Worm (Caenorhabditis elegans): ENCODE data around the gene F32D8.5.

F32D8.5 gene

ce11 chrV:10858340-10858739 lies 36.3 kb upstream of the F32D8.5 start (continued):
- TF ChIP-seq dsc-1 (tag; optimal IDR thresholded peaks at IDR 0.05) (peak; percentile 82), mdl-1 (tag; optimal IDR thresholded peaks at IDR 0.05) (peak; percentile 3 to 91), nhr-12 (tag; optimal IDR thresholded peaks at IDR 0.05) (no peak), unc-30 (tag; optimal IDR thresholded peaks at IDR 0.05) (no peak), fos-1 (tag; optimal IDR thresholded peaks at IDR 0.05) (no peak), nhr-28 (tag; optimal IDR thresholded peaks at IDR 0.05) (no peak), snpc-4 (tag; optimal IDR thresholded peaks at IDR 0.05) (peak; percentile 44), ceh-90 (tag; optimal IDR thresholded peaks at IDR 0.05) (no peak), fkh-4 (tag; optimal IDR thresholded peaks at IDR 0.05; ENCODE audit: borderline replicate concordance) (peak; percentile 51), lin-14 (GFP tag; optimal IDR thresholded peaks at IDR 0.05) (peak; percentile 99), nhr-84 (tag; optimal IDR thresholded peaks at IDR 0.05) (no peak), vab-15 (tag; optimal IDR thresholded peaks at IDR 0.05) (no peak), unc-98 (GFP tag; IDR thresholded peaks at IDR 0.05) (peak; percentile 5; the same call in 1 of the 2 replicates), nhr-77 (tag; optimal IDR thresholded peaks at IDR 0.05) (no peak), tbx-2 (tag; optimal IDR thresholded peaks at IDR 0.05) (peak; percentile 92), aha-1 (tag; optimal IDR thresholded peaks at IDR 0.05) (no peak), elt-2 (tag; optimal IDR thresholded peaks at IDR 0.05) (peak; percentile 11), tlp-1 (tag; optimal IDR thresholded peaks at IDR 0.05) (no peak), lin-39 (tag; optimal IDR thresholded peaks at IDR 0.05) (peak; percentile 68), egl-13 (tag; optimal IDR thresholded peaks at IDR 0.05) (peak; percentile 84), F16B12.6 (tag; optimal IDR thresholded peaks at IDR 0.05) (no peak), xbp-1 (tag; optimal IDR thresholded peaks at IDR 0.05) (peak; percentile 75), ceh-88 (GFP tag; IDR thresholded peaks at IDR 0.05) (no peak), ceh-82 (tag; optimal IDR thresholded peaks at IDR 0.05) (peak; percentile 28 to 80 (median 60)), grh-1 (GFP tag; IDR thresholded peaks at IDR 0.05) (no peak), ztf-4 (tag; optimal IDR thresholded peaks at IDR 0.05) (peak; percentile 80), hpl-2 (GFP tag; optimal IDR thresholded peaks at IDR 0.05) (no peak), nhr-76 (tag; optimal IDR thresholded peaks at IDR 0.05) (no peak), swsn-7 (tag; optimal IDR thresholded peaks at IDR 0.05) (peak; percentile 78), hlh-17 (GFP tag; optimal IDR thresholded peaks at IDR 0.05; ENCODE audit: borderline replicate concordance) (no peak), mef-2 (tag; optimal IDR thresholded peaks at IDR 0.05) (peak; percentile 78), mab-9 (GFP tag; IDR thresholded peaks at IDR 0.05) (no peak), unc-130 (tag; optimal IDR thresholded peaks at IDR 0.05) (peak; percentile 76), nhr-71 (tag; optimal IDR thresholded peaks at IDR 0.05) (peak; percentile 96), lin-35 (GFP tag; optimal IDR thresholded peaks at IDR 0.05) (peak; percentile 39 to 42), ama-1 (optimal IDR thresholded peaks at IDR 0.05) (no peak), C16A3.4 (tag; optimal IDR thresholded peaks at IDR 0.05) (peak; percentile 58), ztf-11 (tag; optimal IDR thresholded peaks at IDR 0.05) (peak in 1 of 2 experiments; percentile 49), nhr-20 (tag; optimal IDR thresholded peaks at IDR 0.05) (peak; percentile 93), fkh-10 (GFP tag; optimal IDR thresholded peaks at IDR 0.05) (peak; percentile 89), egl-27 (tag; optimal IDR thresholded peaks at IDR 0.05) (peak in 1 of 2 experiments; percentile 24), nhr-11 (tag; optimal IDR thresholded peaks at IDR 0.05) (peak; percentile 45), jun-1 (tag; optimal IDR thresholded peaks at IDR 0.05) (peak; percentile 59), pqm-1 (tag; optimal IDR thresholded peaks at IDR 0.05) (no peak), nhr-47 (tag; optimal IDR thresholded peaks at IDR 0.05) (peak; percentile 89), unc-86 (tag; optimal IDR thresholded peaks at IDR 0.05) (peak; percentile 84), blmp-1 (tag; optimal IDR thresholded peaks at IDR 0.05) (peak; percentile 36), C04F5.9 (tag; optimal IDR thresholded peaks at IDR 0.05) (peak; percentile 1), Y116A8C.19 (tag; optimal IDR thresholded peaks at IDR 0.05; ENCODE audit: borderline replicate concordance) (no peak), lin-15B (tag; optimal IDR thresholded peaks at IDR 0.05) (no peak), lir-3 (tag; optimal IDR thresholded peaks at IDR 0.05; ENCODE audit: poor library complexity) (peak; percentile 80), nhr-19 (GFP tag; conservative IDR thresholded peaks at IDR 0.05) (peak; percentile 87), pax-3 (tag; optimal IDR thresholded peaks at IDR 0.05) (peak; percentile 55), hlh-4 (tag; optimal IDR thresholded peaks at IDR 0.05) (no peak)
